Worm (Caenorhabditis elegans) whole organism, L3 larva: Measurements from ENCODE around the gene str-125.

ENCODE experiments used
- R02D3.7 ChIP-seq: fragments of 150-350 bp; optimal IDR thresholded peaks from 2 replicates; lab custom pipeline; 2014; ENCODE audit warnings: missing biosample characterization, missing genetic modification characterization
- ZK546.5 ChIP-seq: sonication (generic microtip); optimal IDR thresholded peaks from 2 replicates; lab custom pipeline; 2017; ENCODE audit warnings: missing biosample characterization, missing genetic modification characterization
- aly-2 ChIP-seq: fragments of 150-350 bp; optimal IDR thresholded peaks from 2 replicates; lab custom pipeline; 2014; ENCODE audit warnings: missing biosample characterization, missing genetic modification characterization
- ama-1 ChIP-seq: fragments of 150-350 bp; optimal IDR thresholded peaks from 2 replicates; lab custom pipeline; 2018
- ceh-16 ChIP-seq: sonication (generic microtip); optimal IDR thresholded peaks from 2 replicates; lab custom pipeline; 2017; ENCODE audit warnings: missing biosample characterization, missing genetic modification characterization
- ceh-28 ChIP-seq: fragments of 150-350 bp; optimal IDR thresholded peaks from 2 replicates; lab custom pipeline; 2014; ENCODE audit warnings: missing biosample characterization, missing genetic modification reagents, missing genetic modification characterization
- ceh-9 ChIP-seq: sonication (generic microtip); optimal IDR thresholded peaks from 2 replicates; lab custom pipeline; 2018; ENCODE audit warnings: missing biosample characterization, missing genetic modification characterization
- egl-27 ChIP-seq: sonication (generic microtip); optimal IDR thresholded peaks from 4 replicates; lab custom pipeline; 2017; ENCODE audit warnings: missing biosample characterization, missing genetic modification reagents, missing genetic modification characterization
- egl-5 ChIP-seq: fragments of 150-350 bp; optimal IDR thresholded peaks from 2 replicates; lab custom pipeline; 2017; ENCODE audit warnings: missing biosample characterization, missing genetic modification reagents, missing genetic modification characterization, inconsistent platforms
- elt-1 ChIP-seq: fragments of 150-350 bp; optimal IDR thresholded peaks from 2 replicates; lab custom pipeline; 2014; ENCODE audit warnings: missing biosample characterization, missing genetic modification characterization
- elt-3 ChIP-seq, 3 experiments: fragments of 150-350 bp in 1 of 3; sonication (generic microtip) in 2 of 3; optimal IDR thresholded peaks; 2 replicates in 2 of 3; 4 replicates in 1 of 3; lab custom pipeline; 2014 to 2017; ENCODE audit warnings: missing biosample characterization in 3 of 3, missing genetic modification characterization in 3 of 3
- eor-1 ChIP-seq, 2 experiments: fragments of 150-350 bp; optimal IDR thresholded peaks; 2 replicates each; lab custom pipeline; 2014 to 2018; ENCODE audit warnings: missing biosample characterization in 2 of 2, missing genetic modification characterization in 2 of 2
- fos-1 ChIP-seq: fragments of 150-350 bp; optimal IDR thresholded peaks from 2 replicates; lab custom pipeline; 2014; ENCODE audit warnings: missing biosample characterization, missing genetic modification characterization
- hmg-11 ChIP-seq: sonication (generic microtip); optimal IDR thresholded peaks from 2 replicates; lab custom pipeline; 2016; ENCODE audit warnings: missing genetic modification characterization, missing compliant biosample characterization
- jun-1 ChIP-seq: fragments of 150-350 bp; optimal IDR thresholded peaks from 2 replicates; lab custom pipeline; 2014; ENCODE audit warnings: missing biosample characterization, missing genetic modification reagents, missing genetic modification characterization
- lin-15B ChIP-seq: fragments of 150-350 bp; optimal IDR thresholded peaks from 2 replicates; lab custom pipeline; 2014; ENCODE audit warnings: missing biosample characterization, missing genetic modification characterization
- lin-39 ChIP-seq: fragments of 150-350 bp; optimal IDR thresholded peaks from 2 replicates; lab custom pipeline; 2018; ENCODE audit warnings: missing biosample characterization, missing genetic modification reagents, missing genetic modification characterization
- lsy-12 ChIP-seq: sonication (generic microtip); optimal IDR thresholded peaks from 2 replicates; lab custom pipeline; 2016; ENCODE audit warnings: mild to moderate bottlenecking, missing genetic modification characterization, missing compliant biosample characterization
- mdl-1 ChIP-seq: fragments of 150-350 bp; optimal IDR thresholded peaks from 2 replicates; lab custom pipeline; 2014; ENCODE audit warnings: missing biosample characterization, missing genetic modification characterization
- nfya-1 ChIP-seq: sonication (generic microtip); optimal IDR thresholded peaks from 2 replicates; lab custom pipeline; 2017; ENCODE audit warnings: missing genetic modification characterization, mild to moderate bottlenecking, missing compliant biosample characterization, antibody characterized with exemption, moderate library complexity; ENCODE audit not compliant: insufficient read depth
- nhr-11 ChIP-seq: fragments of 150-350 bp; optimal IDR thresholded peaks from 2 replicates; lab custom pipeline; 2014; ENCODE audit warnings: missing biosample characterization, missing genetic modification characterization
- nhr-237 ChIP-seq: fragments of 150-350 bp; optimal IDR thresholded peaks from 2 replicates; lab custom pipeline; 2014; ENCODE audit warnings: missing biosample characterization, missing genetic modification characterization
- nhr-25 ChIP-seq: sonication (generic microtip); optimal IDR thresholded peaks from 2 replicates; lab custom pipeline; 2017; ENCODE audit warnings: missing biosample characterization, missing genetic modification characterization
- nhr-43 ChIP-seq: sonication (generic microtip); optimal IDR thresholded peaks from 2 replicates; lab custom pipeline; 2016; ENCODE audit warnings: mild to moderate bottlenecking, missing genetic modification characterization, missing compliant biosample characterization; ENCODE audit not compliant: poor library complexity, severe bottlenecking
- nhr-67 ChIP-seq: fragments of 150-350 bp; optimal IDR thresholded peaks from 2 replicates; lab custom pipeline; 2014; ENCODE audit warnings: missing biosample characterization, missing genetic modification characterization
- nhr-76 ChIP-seq: fragments of 150-350 bp; sonication (generic microtip); optimal IDR thresholded peaks from 5 replicates; lab custom pipeline; 2014; ENCODE audit warnings: missing biosample characterization, missing genetic modification characterization
- nhr-77 ChIP-seq: fragments of 150-350 bp; optimal IDR thresholded peaks from 2 replicates; lab custom pipeline; 2014; ENCODE audit warnings: missing biosample characterization, missing genetic modification characterization
- pha-4 ChIP-seq: fragments of 150-350 bp; optimal IDR thresholded peaks from 2 replicates; lab custom pipeline; 2014; ENCODE audit warnings: missing biosample characterization, missing genetic modification reagents, missing genetic modification characterization
- pqm-1 ChIP-seq: fragments of 150-350 bp; optimal IDR thresholded peaks from 2 replicates; lab custom pipeline; 2017; ENCODE audit warnings: missing biosample characterization, missing genetic modification characterization, inconsistent platforms
- sea-2 ChIP-seq: fragments of 150-350 bp; sonication (generic microtip); optimal IDR thresholded peaks from 4 replicates; lab custom pipeline; 2014; ENCODE audit warnings: missing biosample characterization, missing genetic modification reagents, missing genetic modification characterization
- skn-1 ChIP-seq: fragments of 150-350 bp; optimal IDR thresholded peaks from 2 replicates; lab custom pipeline; 2014; ENCODE audit warnings: missing biosample characterization, missing genetic modification characterization
- snpc-4 ChIP-seq: fragments of 150-350 bp; optimal IDR thresholded peaks from 2 replicates; lab custom pipeline; 2014; ENCODE audit warnings: missing biosample characterization, missing genetic modification characterization
- tbx-2 ChIP-seq: sonication (generic microtip); optimal IDR thresholded peaks from 2 replicates; lab custom pipeline; 2016; ENCODE audit warnings: mild to moderate bottlenecking, missing genetic modification characterization, missing compliant biosample characterization
- zag-1 ChIP-seq: fragments of 150-350 bp; optimal IDR thresholded peaks from 2 replicates; lab custom pipeline; 2014; ENCODE audit warnings: missing biosample characterization, missing genetic modification characterization
- ztf-11 ChIP-seq: fragments of 150-350 bp; optimal IDR thresholded peaks from 2 replicates; lab custom pipeline; 2014; ENCODE audit warnings: missing biosample characterization, missing genetic modification characterization
- ztf-4 ChIP-seq: fragments of 150-350 bp; optimal IDR thresholded peaks from 2 replicates; lab custom pipeline; 2014; ENCODE audit warnings: missing biosample characterization, missing genetic modification characterization

str-125 gene

DNA sequence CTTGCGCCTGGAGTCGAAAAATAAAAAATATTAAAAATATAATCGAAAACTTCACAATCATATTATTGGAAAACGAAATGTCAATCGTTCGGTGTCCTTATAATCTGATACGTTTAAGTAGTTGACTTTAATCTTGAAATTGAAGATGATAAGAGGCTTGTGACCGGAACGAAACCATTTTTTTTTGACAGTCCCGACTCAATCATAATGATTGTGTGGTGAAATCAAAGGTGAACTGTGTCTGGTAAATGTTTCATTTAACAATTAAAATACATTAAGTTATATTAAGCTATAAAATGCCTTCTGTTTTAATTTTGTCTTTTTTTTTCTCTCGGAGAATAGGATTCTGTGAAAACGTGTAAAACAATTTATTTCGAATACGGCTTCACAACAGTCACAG lies 2.1 kb upstream of the str-125 start, which contains the start of gene T05E12.3:
T05E12.3 (minus strand) TSS at position 101 of the 400 bp plus-strand sequence.
- TF ChIP-seq egl-5 (tag; lab: Kevin White, UChicago) (no peak), ceh-16 (no peak), pqm-1 (tag; lab: Kevin White, UChicago) (no peak), ceh-9 (tag; lab: Kevin White, UChicago) (no peak), jun-1 (tag; lab: Kevin White, UChicago) (no peak), lin-39 (no peak), ztf-11 (tag; lab: Kevin White, UChicago) (no peak), nhr-76 (tag; lab: Kevin White, UChicago) (no peak), nhr-67 (tag; lab: Kevin White, UChicago) (no peak), nhr-43 (tag; lab: Kevin White, UChicago) (no peak), ztf-4 (tag; lab: Kevin White, UChicago) (no peak), snpc-4 (tag; lab: Kevin White, UChicago) (no peak), lsy-12 (tag; lab: Kevin White, UChicago) (no peak), R02D3.7 (tag; lab: Kevin White, UChicago) (no peak)
- TF ChIP-seq, all 47 proteins: peak for 0

DNA sequence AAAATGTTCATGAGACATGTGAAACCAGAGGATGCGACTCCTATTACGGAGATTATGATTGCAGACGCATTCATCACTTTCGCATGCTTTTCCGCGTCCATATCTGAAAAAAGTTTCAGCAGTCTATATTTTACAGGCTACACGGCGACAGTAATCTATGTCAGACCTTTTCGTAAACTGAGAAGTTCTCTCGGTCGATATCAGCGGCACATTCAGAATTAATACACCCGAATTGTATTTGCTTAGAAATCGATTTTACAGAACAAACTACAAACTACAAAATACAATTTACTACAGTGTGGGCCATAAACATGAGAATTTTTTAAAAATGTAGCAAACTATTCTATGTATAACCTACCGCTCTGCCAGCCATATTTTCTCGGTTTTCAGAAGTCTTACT lies 4.2 kb downstream of the str-125 start, which contains the start of gene srbc-14:
srbc-14 (minus strand) TSS at position 101 of the 400 bp plus-strand sequence.
- TF ChIP-seq ztf-11 (tag; lab: Kevin White, UChicago) (no peak), ama-1 (lab: Kevin White, UChicago) (no peak), jun-1 (tag; lab: Kevin White, UChicago) (no peak), lsy-12 (tag; lab: Kevin White, UChicago) (no peak), nhr-67 (tag; lab: Kevin White, UChicago) (no peak), eor-1 (tag; optimal IDR thresholded peaks at IDR 0.05; lab: Kevin White, UChicago) (no peak), elt-3 (tag; optimal IDR thresholded peaks at IDR 0.05; lab: Kevin White, UChicago) (no peak), zag-1 (tag; lab: Kevin White, UChicago) (no peak), tbx-2 (no peak), sea-2 (no peak), ceh-16 (no peak), elt-1 (tag; lab: Kevin White, UChicago) (no peak), fos-1 (tag; lab: Kevin White, UChicago) (no peak)

DNA sequence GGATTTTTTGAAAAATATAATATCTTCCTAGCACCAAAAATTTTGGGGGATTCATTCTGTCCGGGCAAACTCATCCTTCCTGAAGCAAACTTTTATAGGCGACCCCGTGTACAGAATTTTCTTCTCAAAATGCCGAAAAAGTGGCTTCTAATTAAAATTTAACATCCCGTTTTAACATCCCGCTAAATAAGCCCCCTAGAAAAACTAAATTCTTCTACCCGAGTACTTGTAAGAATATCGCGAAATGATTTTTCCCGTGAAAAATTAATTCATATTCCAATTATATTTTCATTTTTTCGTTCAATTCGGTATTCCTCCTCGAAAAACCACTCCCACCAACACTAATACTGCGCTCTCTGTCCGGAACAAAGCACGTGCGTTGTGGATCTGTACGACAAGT lies 7.0 kb downstream of the str-125 start, which contains the start of gene T05E12.8:
T05E12.8 (plus strand) TSS at position 301 of the 400 bp plus-strand sequence.
- no peak for TF ChIP-seq skn-1 (tag; lab: Kevin White, UChicago)
- TF ChIP-seq hmg-11 (tag; lab: Kevin White, UChicago): no peak
- TF ChIP-seq zag-1 (tag; lab: Kevin White, UChicago): no peak
- no peak for TF ChIP-seq mdl-1 (tag; lab: Kevin White, UChicago)
- TF ChIP-seq jun-1 (tag; lab: Kevin White, UChicago): no peak
- no peak for TF ChIP-seq lin-15B (tag; lab: Kevin White, UChicago)
- TF ChIP-seq elt-3 (tag; optimal IDR thresholded peaks at IDR 0.05; lab: Kevin White, UChicago): no peak
- TF ChIP-seq pha-4 (tag; lab: Kevin White, UChicago): no peak
- no peak for TF ChIP-seq nhr-25
- no peak for TF ChIP-seq elt-1 (tag; lab: Kevin White, UChicago)
- TF ChIP-seq pqm-1 (tag; lab: Kevin White, UChicago): no peak
- TF ChIP-seq nfya-1: no peak

DNA sequence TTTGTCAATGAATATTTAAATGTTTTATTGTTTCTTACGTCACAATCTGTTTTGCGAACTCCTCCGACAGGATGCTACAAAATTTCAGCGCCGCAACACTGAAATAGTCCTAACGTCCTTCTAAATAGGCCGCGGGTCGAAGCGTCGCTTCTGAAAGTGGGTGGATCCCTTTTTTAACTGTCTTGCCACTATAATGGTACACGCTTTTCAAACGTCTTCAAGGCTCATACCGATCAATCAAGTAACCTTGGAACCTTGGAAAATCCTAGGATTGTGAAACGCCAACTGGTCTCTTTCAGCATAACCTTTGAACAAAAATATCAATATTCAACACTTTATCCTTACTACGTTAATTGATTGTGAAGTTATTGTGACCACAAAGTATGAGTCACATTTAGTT lies 9.2 kb downstream of the str-125 start:
- TF ChIP-seq pqm-1 (tag; lab: Kevin White, UChicago) (no peak), lsy-12 (tag; lab: Kevin White, UChicago) (no peak), nhr-77 (tag; lab: Kevin White, UChicago) (no peak), elt-1 (tag; lab: Kevin White, UChicago) (no peak), ceh-28 (no peak), ZK546.5 (no peak), aly-2 (tag; lab: Kevin White, UChicago) (no peak), R02D3.7 (tag; lab: Kevin White, UChicago) (no peak), snpc-4 (tag; lab: Kevin White, UChicago) (no peak), nhr-11 (tag; lab: Kevin White, UChicago) (no peak), egl-27 (tag; lab: Kevin White, UChicago) (no peak), nhr-237 (tag; lab: Kevin White, UChicago) (no peak)
